Worm (Caenorhabditis elegans): Measurements from ENCODE around the gene dpy-2.

dpy-2 gene

ce11 chrII:6734674-6735073 lies 20.6 kb downstream of the dpy-2 start, which contains the start of gene T14B4.3 (continued):
- TF ChIP-seq set-16 (GFP tag; IDR thresholded peaks at IDR 0.05) (no peak), hmg-1.1 (GFP tag; IDR thresholded peaks at IDR 0.05) (peak; percentile 26; the same call in 1 of the 2 replicates), dpl-1 (GFP tag; optimal IDR thresholded peaks at IDR 0.05) (peak; percentile 61), lsy-2 (tag; optimal IDR thresholded peaks at IDR 0.05) (peak in 1 of 2 experiments; percentile 88), ceh-20 (GFP tag; IDR thresholded peaks at IDR 0.05) (no peak), aly-2 (tag; optimal IDR thresholded peaks at IDR 0.05) (no peak), hif-1 (tag; optimal IDR thresholded peaks at IDR 0.05) (peak in 1 of 2 experiments; percentile 77), pqm-1 (tag; optimal IDR thresholded peaks at IDR 0.05) (no peak), pha-4 (GFP tag; IDR thresholded peaks at IDR 0.05) (no peak), pha-4 (tag; optimal IDR thresholded peaks at IDR 0.05) (peak; percentile 51), nhr-28 (tag; optimal IDR thresholded peaks at IDR 0.05) (peak; percentile 59), lin-38 (GFP tag; IDR thresholded peaks at IDR 0.05) (peak; percentile 97), jun-1 (tag; optimal IDR thresholded peaks at IDR 0.05) (no peak), zag-1 (tag; optimal IDR thresholded peaks at IDR 0.05) (no peak), F37D6.2 (tag; optimal IDR thresholded peaks at IDR 0.05) (no peak), dve-1 (tag; optimal IDR thresholded peaks at IDR 0.05; ENCODE audit: insufficient read depth) (peak; percentile 61), T20F7.1 (GFP tag; optimal IDR thresholded peaks at IDR 0.05) (peak; percentile 74), D1046.2 (GFP tag; IDR thresholded peaks at IDR 0.05) (no peak), ceh-44 (GFP tag; IDR thresholded peaks at IDR 0.05) (0 out of 2 replicates have a peak, but pooled peaks have one; percentile 27), hlh-30 (tag; optimal IDR thresholded peaks at IDR 0.05; ENCODE audit: insufficient read depth) (peak; percentile 30)

ce11 chrII:6736066-6736465 lies 22.0 kb downstream of the dpy-2 start, which contains the start of gene mrps-18.C:
mrps-18.C (plus strand) TSS chrII:6736203.
- TF ChIP-seq lin-38 (GFP tag; IDR thresholded peaks at IDR 0.05) (peak; percentile 53), tag-97 (GFP tag; IDR thresholded peaks at IDR 0.05) (no peak)

- TF ChIP-seq nhr-6 (tag; optimal IDR thresholded peaks at IDR 0.05) (no peak), duxl-1 (tag; optimal IDR thresholded peaks at IDR 0.05; ENCODE audit: poor library complexity) (no peak), gei-8 (GFP tag; optimal IDR thresholded peaks at IDR 0.05) (no peak), daf-8 (GFP tag; IDR thresholded peaks at IDR 0.05) (no peak)
Measured at ce11 chrII:6736604-6737003, 22.5 kb downstream of the dpy-2 start, which contains the start of gene T14B4.1. T14B4.1 (plus strand) TSS chrII:6736904.

- no peak for TF ChIP-seq daf-8 (GFP tag; IDR thresholded peaks at IDR 0.05)
- peak; percentile 55 for TF ChIP-seq dpl-1 (GFP tag; optimal IDR thresholded peaks at IDR 0.05)
- TF ChIP-seq daf-16 (GFP tag; optimal IDR thresholded peaks at IDR 0.05) = no peak
- no peak for TF ChIP-seq daf-16 (tag; optimal IDR thresholded peaks at IDR 0.05)
- peak; percentile 65 for TF ChIP-seq rbr-2 (tag; optimal IDR thresholded peaks at IDR 0.05)
- peak; percentile 65; the same call in 1 of the 2 replicates for TF ChIP-seq ZK337.2 (GFP tag; IDR thresholded peaks at IDR 0.05)
- no peak for TF ChIP-seq lin-1 (GFP tag; IDR thresholded peaks at IDR 0.05)
- TF ChIP-seq mxl-3 (GFP tag; optimal IDR thresholded peaks at IDR 0.05) = peak; percentile 59
- no peak for TF ChIP-seq saeg-2 (GFP tag; IDR thresholded peaks at IDR 0.05)
- TF ChIP-seq nhr-77 (tag; optimal IDR thresholded peaks at IDR 0.05) = peak; percentile 80
- no peak for TF ChIP-seq ceh-32 (tag; optimal IDR thresholded peaks at IDR 0.05; ENCODE audit: poor library complexity)
- TF ChIP-seq nhr-102 (tag; optimal IDR thresholded peaks at IDR 0.05) = no peak
- TF ChIP-seq duxl-1 (tag; optimal IDR thresholded peaks at IDR 0.05; ENCODE audit: poor library complexity) = no peak
- peak in 1 of 2 experiments; percentile 32 for TF ChIP-seq unc-62 (GFP tag; optimal IDR thresholded peaks at IDR 0.05 in 1 of 2)
- no peak for TF ChIP-seq unc-62 (tag; optimal IDR thresholded peaks at IDR 0.05)
- TF ChIP-seq aha-1 (tag) = no peak
- TF ChIP-seq ceh-62 (tag; optimal IDR thresholded peaks at IDR 0.05) = no peak
- TF ChIP-seq set-16 (GFP tag; IDR thresholded peaks at IDR 0.05) = no peak
- TF ChIP-seq nhr-11 (tag; optimal IDR thresholded peaks at IDR 0.05) = no peak
- TF ChIP-seq ceh-82 (tag; optimal IDR thresholded peaks at IDR 0.05) = no peak
- TF ChIP-seq ceh-44 (GFP tag; IDR thresholded peaks at IDR 0.05) = no peak
- TF ChIP-seq Y48G9A.11 (GFP tag; IDR thresholded peaks at IDR 0.05) = no peak
- no peak for TF ChIP-seq F44E2.7 (GFP tag; IDR thresholded peaks at IDR 0.05)
- peak; percentile 33 for TF ChIP-seq lin-13 (GFP tag; optimal IDR thresholded peaks at IDR 0.05)
- TF ChIP-seq snpc-1.2 (GFP tag; IDR thresholded peaks at IDR 0.05) = no peak
- TF ChIP-seq unc-130 (GFP tag; optimal IDR thresholded peaks at IDR 0.05) = peak; percentile 95
- no peak for TF ChIP-seq mdl-1 (tag; optimal IDR thresholded peaks at IDR 0.05)
Measured at ce11 chrII:6741428-6741827, 27.3 kb downstream of the dpy-2 start, which contains the start of gene exos-8. exos-8 (plus strand) TSS chrII:6741691.

Data from whole organism, L4 larva.